Fruit fly (Drosophila melanogaster) Kc167 (cell line): Measurements from ENCODE around the gene eIF2Bbeta.

Source experiments
- Myc ChIP-seq: fragments of >200 bp; optimal IDR thresholded peaks from 2 replicates; lab custom pipeline; 2017; ENCODE audit warnings: missing external identifiers
- Sin3A ChIP-seq: fragments of >200 bp; optimal IDR thresholded peaks from 2 replicates; lab custom pipeline; 2018; ENCODE audit warnings: missing external identifiers
- h ChIP-seq: fragments of >200 bp; optimal IDR thresholded peaks from 3 replicates; lab custom pipeline; 2018; ENCODE audit warnings: missing external identifiers
- psq ChIP-seq: fragments of >200 bp; optimal IDR thresholded peaks from 2 replicates; lab custom pipeline; 2017; ENCODE audit warnings: missing external identifiers

DNA sequence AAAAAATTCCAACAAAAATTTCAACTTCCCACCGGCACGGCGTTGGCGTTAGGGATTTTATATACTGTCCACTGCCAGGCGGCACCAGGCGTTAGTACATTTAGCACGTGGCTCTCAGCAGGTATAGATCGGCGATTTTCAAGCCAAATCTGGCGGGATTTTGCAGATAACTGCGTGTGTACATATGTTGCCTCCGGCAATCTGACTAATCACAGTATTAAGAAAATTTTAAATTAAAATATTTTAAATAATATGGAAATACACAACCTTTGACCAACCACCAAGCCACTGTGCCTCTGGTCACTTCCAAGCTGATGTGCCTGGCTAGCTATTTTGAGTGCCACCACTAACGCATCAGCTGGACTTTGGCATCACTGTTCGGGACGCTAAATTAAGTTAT lies 27.8 kb downstream of the eIF2Bbeta start, which contains the start of the genes ttm50 and CG2712:
- TF ChIP-seq h (lab: Kevin White, UChicago) (no peak), Myc (lab: Kevin White, UChicago) (no peak), psq (no peak), Sin3A (no peak)
